Fruit fly (Drosophila melanogaster) ovary, adult (tissue): Measurements from ENCODE around the gene rsh.

Experiments
- CG17801 ChIP-seq: fragments of 200-800 bp; optimal IDR thresholded peaks from 2 replicates; lab custom pipeline; 2019; ENCODE audit warnings: missing biosample characterization, mild to moderate bottlenecking, missing genetic modification characterization, moderate library complexity; ENCODE audit not compliant: partially characterized antibody

Gene rsh

dm6 chrX:13109583-13110126, 121.2 kb downstream of the rsh start:
- TF ChIP-seq CG17801 (GFP tag; lab: Kevin White, UChicago), result peak; percentile 91

dm6 chrX:13111832-13112231, 123.4 kb downstream of the rsh start:
- TF ChIP-seq CG17801 (GFP tag; lab: Kevin White, UChicago), result no peak

dm6 chrX:13112238-13112829, 123.9 kb downstream of the rsh start, which contains the start of gene Chpf:
Chpf (minus strand) TSS chrX:13112462.
- TF ChIP-seq CG17801 (GFP tag; lab: Kevin White, UChicago), result peak; percentile 43

dm6 chrX:13113863-13114407, 125.5 kb downstream of the rsh start:
- TF ChIP-seq CG17801 (GFP tag; lab: Kevin White, UChicago), result no peak

- peak; percentile 37 for TF ChIP-seq CG17801 (GFP tag; lab: Kevin White, UChicago)
These were observed 126.4 kb downstream of the rsh start, which contains the start of gene CG42237 for dm6 chrX:13114861-13115260. CG42237 (plus strand) TSS chrX:13115131.

- no peak for TF ChIP-seq CG17801 (GFP tag; lab: Kevin White, UChicago)
These were observed 128.2 kb downstream of the rsh start for dm6 chrX:13116438-13117243.

- TF ChIP-seq CG17801 (GFP tag; lab: Kevin White, UChicago), result no peak
These were observed 137.1 kb downstream of the rsh start for dm6 chrX:13125559-13125958.

dm6 chrX:13127973-13128749, 139.7 kb downstream of the rsh start:
- no peak for TF ChIP-seq CG17801 (GFP tag; lab: Kevin White, UChicago)
